Worm (Caenorhabditis elegans) whole organism, young adult: ENCODE results near the gene T16A1.2.
A peak's percentile ranks its signal among the peaks of the same experiment; 100 is the strongest.

Source experiments
- B0019.2 ChIP-seq: fragments of 200-800 bp; sonication (Bioruptor generic); conservative IDR thresholded peaks from 2 replicates; pipeline ENCODE4 v1.3.6; 2022; ENCODE audit warnings: missing genetic modification reagents, missing genetic modification characterization, missing compliant biosample characterization
- D2030.7 ChIP-seq: fragments of 200-800 bp; sonication (Bioruptor generic); IDR thresholded peaks from 2 replicates; pipeline ENCODE4 v1.3.6; 2022; ENCODE audit warnings: missing genetic modification reagents, missing genetic modification characterization, missing compliant biosample characterization
- F23B12.7 ChIP-seq: sonication (generic microtip); optimal IDR thresholded peaks from 2 replicates; lab custom pipeline; 2017; ENCODE audit warnings: missing genetic modification characterization, mild to moderate bottlenecking, missing compliant biosample characterization, antibody characterized with exemption, moderate library complexity; ENCODE audit not compliant: insufficient read depth
- F37B4.10 ChIP-seq: fragments of 200-800 bp; sonication (Bioruptor generic); IDR thresholded peaks from 2 replicates; pipeline ENCODE4 v1.3.6; 2022; ENCODE audit warnings: missing genetic modification characterization, missing compliant biosample characterization
- F39B2.1 ChIP-seq: fragments of 200-800 bp; sonication (Bioruptor generic); IDR thresholded peaks from 2 replicates; pipeline ENCODE4 v1.3.6; 2022; ENCODE audit warnings: missing genetic modification reagents, missing genetic modification characterization, missing compliant biosample characterization
- F52B5.7 ChIP-seq: sonication (generic microtip); optimal IDR thresholded peaks from 2 replicates; lab custom pipeline; 2016; ENCODE audit warnings: mild to moderate bottlenecking, missing genetic modification characterization, missing compliant biosample characterization
- Y67H2A.10 ChIP-seq: fragments of 200-800 bp; sonication (Bioruptor generic); conservative IDR thresholded peaks from 2 replicates; pipeline ENCODE4 v1.3.6; 2022; ENCODE audit warnings: missing genetic modification reagents, missing genetic modification characterization, missing compliant biosample characterization
- atf-7 ChIP-seq: sonication (generic microtip); optimal IDR thresholded peaks from 2 replicates; lab custom pipeline; 2017; ENCODE audit warnings: mild to moderate bottlenecking, missing genetic modification characterization, missing compliant biosample characterization
- attf-5 ChIP-seq: fragments of 200-800 bp; sonication (Bioruptor generic); optimal IDR thresholded peaks from 2 replicates; lab custom pipeline; 2018; ENCODE audit warnings: mild to moderate bottlenecking, missing genetic modification characterization, missing compliant biosample characterization
- cebp-1 ChIP-seq, 2 experiments: fragments of 200-800 bp in 1 of 2; sonication (Bioruptor generic) in 1 of 2; sonication (generic microtip) in 1 of 2; IDR thresholded peaks in 1 of 2; optimal IDR thresholded peaks in 1 of 2; 2 replicates each; pipeline versions ENCODE4 v1.3.6 to Lab custom; 2017 to 2022; ENCODE audit warnings: missing compliant biosample characterization in 2 of 2, missing genetic modification characterization in 2 of 2, mild to moderate bottlenecking in 1 of 2, missing genetic modification reagents in 1 of 2, moderate library complexity in 1 of 2
- cebp-2 ChIP-seq: fragments of 200-800 bp; sonication (Bioruptor generic); IDR thresholded peaks from 2 replicates; pipeline ENCODE4 v1.3.6; 2022; ENCODE audit warnings: missing genetic modification characterization, missing compliant biosample characterization
- ceh-100 ChIP-seq: fragments of 200-800 bp; sonication (Bioruptor generic); IDR thresholded peaks from 2 replicates; pipeline ENCODE4 v1.3.6; 2022; ENCODE audit warnings: missing genetic modification reagents, missing genetic modification characterization, missing compliant biosample characterization
- ceh-91 ChIP-seq: fragments of 200-800 bp; sonication (Bioruptor generic); IDR thresholded peaks from 2 replicates; pipeline ENCODE4 v1.3.6; 2022; ENCODE audit warnings: missing genetic modification reagents, missing genetic modification characterization, missing compliant biosample characterization
- die-1 ChIP-seq: sonication (generic microtip); optimal IDR thresholded peaks from 2 replicates; lab custom pipeline; 2016; ENCODE audit warnings: missing genotype, mild to moderate bottlenecking, missing genetic modification characterization, missing compliant biosample characterization
- dox-1 ChIP-seq: fragments of 200-800 bp; sonication (Bioruptor generic); IDR thresholded peaks from 2 replicates; pipeline ENCODE4 v1.3.6; 2022; ENCODE audit warnings: missing genetic modification reagents, missing genetic modification characterization, missing compliant biosample characterization
- dpff-1 ChIP-seq: sonication (generic microtip); optimal IDR thresholded peaks from 2 replicates; lab custom pipeline; 2017; ENCODE audit warnings: mild to moderate bottlenecking, missing genetic modification characterization, missing compliant biosample characterization
- egl-44 ChIP-seq: fragments of 200-800 bp; sonication (Bioruptor generic); IDR thresholded peaks from 2 replicates; pipeline ENCODE4 v1.3.6; 2022; ENCODE audit warnings: missing genetic modification reagents, missing genetic modification characterization, missing compliant biosample characterization
- ets-4 ChIP-seq: fragments of 200-800 bp; sonication (Bioruptor generic); optimal IDR thresholded peaks from 2 replicates; lab custom pipeline; 2018; ENCODE audit warnings: mild to moderate bottlenecking, missing genetic modification characterization, missing compliant biosample characterization
- gei-17 ChIP-seq: fragments of 200-800 bp; sonication (Bioruptor generic); optimal IDR thresholded peaks from 2 replicates; lab custom pipeline; 2018; ENCODE audit warnings: mild to moderate bottlenecking, missing genetic modification characterization, missing compliant biosample characterization
- hlh-26 ChIP-seq: fragments of 200-800 bp; sonication (Bioruptor generic); conservative IDR thresholded peaks from 2 replicates; pipeline ENCODE4 v1.3.6; 2022; ENCODE audit warnings: missing genetic modification reagents, missing genetic modification characterization, missing compliant biosample characterization
- let-607 ChIP-seq, 2 experiments: fragments of 200-800 bp in 1 of 2; sonication (Bioruptor generic) in 1 of 2; sonication (generic microtip) in 1 of 2; optimal IDR thresholded peaks; 2 replicates each; lab custom pipeline; 2016 to 2018; ENCODE audit warnings: mild to moderate bottlenecking in 2 of 2, missing compliant biosample characterization in 2 of 2, missing genetic modification characterization in 2 of 2, moderate library complexity in 2 of 2, missing genotype in 1 of 2
- lin-26 ChIP-seq: fragments of 200-800 bp; sonication (Bioruptor generic); IDR thresholded peaks from 2 replicates; pipeline ENCODE4 v1.3.6; 2022; ENCODE audit warnings: missing genetic modification reagents, missing genetic modification characterization, missing compliant biosample characterization
- lin-35 ChIP-seq, 3 experiments: fragments of 150-350 bp in 2 of 3; sonication (generic microtip) in 1 of 3; optimal IDR thresholded peaks; 2 replicates each; lab custom pipeline; 2014 to 2018; ENCODE audit warnings: missing biosample characterization in 3 of 3, missing genetic modification characterization in 3 of 3, missing genetic modification reagents in 3 of 3
- lin-54 ChIP-seq: fragments of 200-800 bp; sonication (Bioruptor generic); optimal IDR thresholded peaks from 2 replicates; lab custom pipeline; 2018; ENCODE audit warnings: mild to moderate bottlenecking, missing genetic modification characterization, missing compliant biosample characterization
- lir-1 ChIP-seq: fragments of 200-800 bp; sonication (Bioruptor generic); conservative IDR thresholded peaks from 2 replicates; pipeline ENCODE4 v1.3.6; 2022; ENCODE audit warnings: missing genetic modification reagents, missing genetic modification characterization, missing compliant biosample characterization
- nhr-120 ChIP-seq: fragments of 200-800 bp; sonication (Bioruptor generic); IDR thresholded peaks from 2 replicates; pipeline ENCODE4 v1.3.6; 2022; ENCODE audit warnings: missing genetic modification characterization, missing compliant biosample characterization
- nhr-80 ChIP-seq: sonication (generic microtip); optimal IDR thresholded peaks from 2 replicates; lab custom pipeline; 2016; ENCODE audit warnings: missing genetic modification characterization, missing compliant biosample characterization
- pha-4 ChIP-seq: fragments of 150-350 bp; sonication (generic microtip); optimal IDR thresholded peaks from 2 replicates; lab custom pipeline; 2014; ENCODE audit warnings: missing biosample characterization, missing genetic modification reagents, missing genetic modification characterization
- sea-2 ChIP-seq: fragments of 200-800 bp; sonication (Bioruptor generic); IDR thresholded peaks from 2 replicates; pipeline ENCODE4 v1.3.6; 2022; ENCODE audit warnings: missing genetic modification characterization, missing compliant biosample characterization
- snpc-1.1 ChIP-seq: sonication (generic microtip); optimal IDR thresholded peaks from 2 replicates; lab custom pipeline; 2017; ENCODE audit warnings: missing genetic modification characterization, mild to moderate bottlenecking, missing compliant biosample characterization, antibody characterized with exemption, moderate library complexity, missing genotype, missing genetic modification reagents; ENCODE audit not compliant: insufficient read depth
- snpc-3.4 ChIP-seq: sonication (generic microtip); optimal IDR thresholded peaks from 2 replicates; lab custom pipeline; 2017; ENCODE audit warnings: missing genetic modification characterization, mild to moderate bottlenecking, missing compliant biosample characterization, antibody characterized with exemption, moderate library complexity, missing genotype, missing genetic modification reagents
- tbp1 ChIP-seq: fragments of 200-800 bp; sonication (Bioruptor generic); optimal IDR thresholded peaks from 2 replicates; lab custom pipeline; 2018; ENCODE audit warnings: mild to moderate bottlenecking, missing genetic modification characterization, missing compliant biosample characterization
- zfh-2 ChIP-seq: fragments of 200-800 bp; sonication (Bioruptor generic); conservative IDR thresholded peaks from 2 replicates; pipeline ENCODE4 v1.3.6; 2022; ENCODE audit warnings: missing genetic modification reagents, missing genetic modification characterization, missing compliant biosample characterization
- ztf-3 ChIP-seq: fragments of 200-800 bp; sonication (Bioruptor generic); optimal IDR thresholded peaks from 2 replicates; lab custom pipeline; 2018; ENCODE audit warnings: mild to moderate bottlenecking, missing genetic modification characterization, missing compliant biosample characterization

T16A1.2 gene

ce11 chrII:2087206-2087605 lies 8.2 kb upstream of the T16A1.2 start:
- TF ChIP-seq F37B4.10 (GFP tag; lab: Robert Waterston, UW): 0 out of 2 replicates have a peak, but pooled peaks have one; percentile 65
- peak; percentile 66 for TF ChIP-seq zfh-2 (GFP tag; lab: Robert Waterston, UW)
- TF ChIP-seq snpc-1.1 (tag; lab: Kevin White, UChicago): peak; percentile 14
- no peak for TF ChIP-seq nhr-80 (tag; lab: Kevin White, UChicago)

DNA sequence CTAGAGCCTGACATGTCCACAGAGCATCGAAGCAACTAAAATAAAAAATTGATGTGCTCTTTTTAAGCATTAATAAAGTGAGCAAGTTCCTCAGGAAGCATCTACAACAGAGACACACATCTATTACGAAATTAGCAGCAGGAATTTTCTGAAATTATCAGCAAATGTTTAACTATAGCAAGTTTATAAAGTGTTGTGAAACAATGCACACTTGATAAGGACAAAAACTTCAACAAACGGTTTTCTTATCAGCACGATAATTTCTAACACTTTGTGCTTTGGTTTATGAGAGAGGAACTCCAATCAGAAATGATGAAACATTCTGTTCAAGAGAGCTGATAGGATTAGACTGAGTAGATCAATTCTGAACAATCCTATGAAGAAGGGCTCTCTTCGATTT lies 4.8 kb upstream of the T16A1.2 start, which contains the start of gene trpl-5:
trpl-5 (minus strand) TSS at position 32 of the 400 bp plus-strand sequence.
- TF ChIP-seq die-1 (tag; lab: Kevin White, UChicago) (no peak), ceh-100 (GFP tag; lab: Robert Waterston, UW) (no peak), nhr-80 (tag; lab: Kevin White, UChicago) (peak; percentile 76), F52B5.7 (no peak), cebp-1 (GFP tag; IDR thresholded peaks at IDR 0.05; lab: Robert Waterston, UW) (peak; percentile 56; the same call in 1 of the 2 replicates), cebp-1 (tag; optimal IDR thresholded peaks at IDR 0.05; lab: Kevin White, UChicago) (no peak), F23B12.7 (no peak), lir-1 (GFP tag; lab: Robert Waterston, UW) (no peak), pha-4 (tag; lab: Kevin White, UChicago) (peak; percentile 15)

ce11 chrII:2091972-2092371 lies 3.4 kb upstream of the T16A1.2 start, which contains the start of gene T16A1.10:
TSS of gene T16A1.10 (minus strand) at chrII:2092094.
- TF ChIP-seq tbp1 (GFP tag; lab: Kevin White, UChicago) (no peak), dox-1 (no peak), ztf-3 (no peak), egl-44 (GFP tag; lab: Robert Waterston, UW) (no peak), let-607 (tag; optimal IDR thresholded peaks at IDR 0.05; lab: Kevin White, UChicago) (no peak), ceh-91 (GFP tag; lab: Robert Waterston, UW) (no peak), lin-35 (GFP tag; optimal IDR thresholded peaks at IDR 0.05; lab: Kevin White, UChicago) (no peak), D2030.7 (GFP tag; lab: Robert Waterston, UW) (no peak), attf-5 (GFP tag; lab: Kevin White, UChicago) (no peak), Y67H2A.10 (GFP tag; lab: Robert Waterston, UW) (no peak), lin-26 (GFP tag; lab: Robert Waterston, UW) (no peak), B0019.2 (GFP tag; lab: Robert Waterston, UW) (no peak), hlh-26 (GFP tag; lab: Robert Waterston, UW) (no peak), sea-2 (GFP tag; lab: Robert Waterston, UW) (no peak), F52B5.7 (no peak)

ce11 chrII:2093456-2093926 lies 1.9 kb upstream of the T16A1.2 start, which contains the start of gene fbxb-37:
TSS of gene fbxb-37 (minus strand) at chrII:2093876.
- TF ChIP-seq atf-7 (no peak), gei-17 (GFP tag; lab: Kevin White, UChicago) (no peak), sea-2 (GFP tag; lab: Robert Waterston, UW) (no peak), lin-54 (no peak), snpc-3.4 (tag; lab: Kevin White, UChicago) (no peak), nhr-120 (GFP tag; lab: Robert Waterston, UW) (no peak), attf-5 (GFP tag; lab: Kevin White, UChicago) (no peak), ets-4 (GFP tag; lab: Kevin White, UChicago) (no peak), ceh-100 (GFP tag; lab: Robert Waterston, UW) (no peak), F23B12.7 (no peak), cebp-2 (no peak), F39B2.1 (GFP tag; lab: Robert Waterston, UW) (no peak), dpff-1 (tag; lab: Kevin White, UChicago) (no peak)
